Fruit fly (Drosophila melanogaster): ENCODE results near the gene Vha100-1.

The Vha100-1 gene

dm6 chr3R:29083459-29084457 lies 47.2 kb upstream of the Vha100-1 start (continued):
- TF ChIP-seq onecut (GFP tag; IDR thresholded peaks at IDR 0.05), result peak; percentile 20; the same call in 1 of the 2 replicates
- TF ChIP-seq Scr (GFP tag; IDR thresholded peaks at IDR 0.05; ENCODE audit: partially characterized antibody), result no peak
- no peak for TF ChIP-seq ap (GFP tag; IDR thresholded peaks at IDR 0.05)
- TF ChIP-seq Pdp1 (GFP tag; optimal IDR thresholded peaks at IDR 0.05), result peak in 1 of 2 experiments; percentile 89
- no peak for TF ChIP-seq ind (GFP tag; optimal IDR thresholded peaks at IDR 0.05)
- TF ChIP-seq ato (GFP tag; IDR thresholded peaks at IDR 0.05; ENCODE audit: partially characterized antibody), result no peak
- no peak for TF ChIP-seq Doc2 (GFP tag; IDR thresholded peaks at IDR 0.05)
- no peak for TF ChIP-seq CG12299 (tag; optimal IDR thresholded peaks at IDR 0.05)
- no peak for TF ChIP-seq CG2120 (GFP tag; optimal IDR thresholded peaks at IDR 0.05)
- peak; percentile 54 for TF ChIP-seq CG4707 (GFP tag; optimal IDR thresholded peaks at IDR 0.05)
- peak; percentile 27 for TF ChIP-seq CG17912 (GFP tag; optimal IDR thresholded peaks at IDR 0.05)
- no peak for TF ChIP-seq trh (GFP tag; optimal IDR thresholded peaks at IDR 0.05)
- no peak for TF ChIP-seq CG9876 (GFP tag; optimal IDR thresholded peaks at IDR 0.05)
- TF ChIP-seq Dp (GFP tag; optimal IDR thresholded peaks at IDR 0.05), result no peak
- no peak for TF ChIP-seq CG12236 (GFP tag; optimal IDR thresholded peaks at IDR 0.05)
- TF ChIP-seq CG9437 (GFP tag; optimal IDR thresholded peaks at IDR 0.05), result no peak
- no peak for TF ChIP-seq Atf-2 (GFP tag; optimal IDR thresholded peaks at IDR 0.05)
- peak; percentile 30 for TF ChIP-seq CG1603 (tag; optimal IDR thresholded peaks at IDR 0.05)
- TF ChIP-seq gce (GFP tag; IDR thresholded peaks at IDR 0.05), result 0 out of 3 replicates have a peak, but pooled peaks have one; percentile 40
- TF ChIP-seq pan (optimal IDR thresholded peaks at IDR 0.05), result no peak
- TF ChIP-seq pan (GFP tag; optimal IDR thresholded peaks at IDR 0.05 in 1 of 2, IDR thresholded peaks at IDR 0.05 in 1 of 2), result no peak
- TF ChIP-seq CG5953 (GFP tag; IDR thresholded peaks at IDR 0.05), result no peak
- TF ChIP-seq phol (tag; optimal IDR thresholded peaks at IDR 0.05), result no peak
- no peak for TF ChIP-seq CG2129 (GFP tag; IDR thresholded peaks at IDR 0.05; ENCODE audit: partially characterized antibody)
- peak; percentile 48; the same call in 1 of the 2 replicates for TF ChIP-seq CG10321 (GFP tag; IDR thresholded peaks at IDR 0.05)
- TF ChIP-seq Hsf (GFP tag; optimal IDR thresholded peaks at IDR 0.05), result no peak
- no peak for TF ChIP-seq CG30020 (tag; optimal IDR thresholded peaks at IDR 0.05)
- TF ChIP-seq CG16813 (GFP tag; IDR thresholded peaks at IDR 0.05; ENCODE audit: partially characterized antibody), result no peak
- no peak for TF ChIP-seq CG43689 (GFP tag; IDR thresholded peaks at IDR 0.05)
- TF ChIP-seq corto (GFP tag; optimal IDR thresholded peaks at IDR 0.05), result no peak
- no peak for TF ChIP-seq CG30403 (GFP tag; optimal IDR thresholded peaks at IDR 0.05)
- TF ChIP-seq caup (GFP tag; optimal IDR thresholded peaks at IDR 0.05; ENCODE audit: severe bottlenecking), result no peak
- no peak for TF ChIP-seq pum (GFP tag; optimal IDR thresholded peaks at IDR 0.05)
- TF ChIP-seq Elba2 (GFP tag; optimal IDR thresholded peaks at IDR 0.05), result no peak
- peak; percentile 48 for TF ChIP-seq CG7987 (GFP tag; optimal IDR thresholded peaks at IDR 0.05)
- no peak for TF ChIP-seq hbn (GFP tag; IDR thresholded peaks at IDR 0.05; ENCODE audit: partially characterized antibody)
- peak; percentile 29; the same call in 1 of the 2 replicates for TF ChIP-seq crol (GFP tag; IDR thresholded peaks at IDR 0.05)
- TF ChIP-seq Hr51 (GFP tag; optimal IDR thresholded peaks at IDR 0.05), result no peak
- no peak for TF ChIP-seq CG7786 (GFP tag; optimal IDR thresholded peaks at IDR 0.05)
- TF ChIP-seq fd64A (GFP tag; optimal IDR thresholded peaks at IDR 0.05), result peak; percentile 48
- TF ChIP-seq CG13123 (GFP tag; optimal IDR thresholded peaks at IDR 0.05), result peak; percentile 38
- TF ChIP-seq pita (GFP tag; optimal IDR thresholded peaks at IDR 0.05), result no peak
- no peak for TF ChIP-seq NfI (GFP tag; optimal IDR thresholded peaks at IDR 0.05)
- TF ChIP-seq CG34422 (GFP tag; IDR thresholded peaks at IDR 0.05), result no peak
- TF ChIP-seq CG3163 (GFP tag; optimal IDR thresholded peaks at IDR 0.05), result no peak
- peak; percentile 57 for TF ChIP-seq CG3407 (GFP tag; optimal IDR thresholded peaks at IDR 0.05)
- no peak for TF ChIP-seq CG17802 (tag; optimal IDR thresholded peaks at IDR 0.05)
- TF ChIP-seq aop (GFP tag; IDR thresholded peaks at IDR 0.05), result 0 out of 2 replicates have a peak, but pooled peaks have one; percentile 3
